Fruit fly (Drosophila melanogaster) whole organism, adult: Measurements from ENCODE around the gene CG6059.

Experiments used
- CG14711 ChIP-seq: fragments of 200-800 bp; sonication (Bioruptor generic); optimal IDR thresholded peaks from 2 replicates; lab custom pipeline; 2018; ENCODE audit warnings: missing biosample characterization, mild to moderate bottlenecking, missing genetic modification characterization, moderate library complexity
- CG1620 ChIP-seq: fragments of 200-800 bp; sonication (Bioruptor generic); optimal IDR thresholded peaks from 2 replicates; lab custom pipeline; 2016; ENCODE audit warnings: missing biosample characterization, missing genetic modification characterization
- CG5204 ChIP-seq: fragments of 200-800 bp; sonication (Bioruptor generic); optimal IDR thresholded peaks from 2 replicates; lab custom pipeline; 2016; ENCODE audit warnings: missing biosample characterization, missing genetic modification characterization
- CG7045 ChIP-seq: fragments of 200-800 bp; sonication (Bioruptor generic); optimal IDR thresholded peaks from 2 replicates; lab custom pipeline; 2017; ENCODE audit warnings: missing biosample characterization, mild to moderate bottlenecking, missing genetic modification characterization
- CG7101 ChIP-seq: fragments of 200-800 bp; sonication (Bioruptor generic); optimal IDR thresholded peaks from 2 replicates; lab custom pipeline; 2018; ENCODE audit warnings: missing biosample characterization, mild to moderate bottlenecking, missing genetic modification characterization, moderate library complexity
- Crg-1 ChIP-seq: fragments of 200-800 bp; sonication (Bioruptor generic); optimal IDR thresholded peaks from 2 replicates; lab custom pipeline; 2016; ENCODE audit warnings: missing biosample characterization, missing genetic modification characterization
- Hr96 ChIP-seq: fragments of 200-800 bp; sonication (Bioruptor generic); optimal IDR thresholded peaks from 2 replicates; lab custom pipeline; 2016; ENCODE audit warnings: missing biosample characterization, missing genetic modification characterization
- Mnt ChIP-seq: fragments of 200-800 bp; sonication (Bioruptor generic); optimal IDR thresholded peaks from 2 replicates; lab custom pipeline; 2016; ENCODE audit warnings: missing biosample characterization, mild to moderate bottlenecking, missing genetic modification characterization
- bab1 ChIP-seq: fragments of 200-800 bp; sonication (Bioruptor generic); optimal IDR thresholded peaks from 3 replicates; lab custom pipeline; 2019; ENCODE audit warnings: missing biosample characterization, mild to moderate bottlenecking, missing genetic modification characterization, moderate library complexity
- cic ChIP-seq: fragments of 200-800 bp; sonication (Bioruptor generic); optimal IDR thresholded peaks from 2 replicates; lab custom pipeline; 2017; ENCODE audit warnings: missing biosample characterization, mild to moderate bottlenecking, missing genetic modification characterization, moderate library complexity
- kay ChIP-seq: fragments of 200-800 bp; sonication (Bioruptor generic); peaks from one replicate; lab custom pipeline; 2016; ENCODE audit warnings: missing biosample characterization, missing genetic modification characterization, borderline replicate concordance
- ovo ChIP-seq: fragments of 200-800 bp; sonication (Bioruptor generic); optimal IDR thresholded peaks from 2 replicates; lab custom pipeline; 2016; ENCODE audit warnings: missing biosample characterization, missing genetic modification characterization
- tj ChIP-seq: fragments of 200-800 bp; sonication (Bioruptor generic); optimal IDR thresholded peaks from 3 replicates; lab custom pipeline; 2017; ENCODE audit warnings: missing biosample characterization, mild to moderate bottlenecking, missing genetic modification characterization, moderate library complexity
- toe ChIP-seq: fragments of 200-800 bp; sonication (Bioruptor generic); optimal IDR thresholded peaks from 2 replicates; lab custom pipeline; 2016; ENCODE audit warnings: missing biosample characterization, missing genetic modification characterization

dm6 chr3R:27082752-27083151 is 41.7 kb downstream of the CG6059 start:
- no peak for TF ChIP-seq CG7045
- TF ChIP-seq CG1620 (GFP tag; lab: Kevin White, UChicago): no peak
- TF ChIP-seq cic (GFP tag; lab: Kevin White, UChicago): no peak
- TF ChIP-seq CG14711: no peak
- no peak for TF ChIP-seq ovo (GFP tag; lab: Kevin White, UChicago)
- no peak for TF ChIP-seq Mnt (GFP tag; lab: Kevin White, UChicago)
- TF ChIP-seq Crg-1: no peak
- no peak for TF ChIP-seq bab1 (GFP tag; lab: Kevin White, UChicago)
- TF ChIP-seq kay (GFP tag; lab: Kevin White, UChicago): no peak
- no peak for TF ChIP-seq CG5204 (GFP tag; lab: Kevin White, UChicago)
- no peak for TF ChIP-seq toe (GFP tag; lab: Kevin White, UChicago)
- no peak for TF ChIP-seq Hr96 (GFP tag; lab: Kevin White, UChicago)
- TF ChIP-seq CG7101 (tag; lab: Kevin White, UChicago): no peak
- no peak for TF ChIP-seq tj (GFP tag; lab: Kevin White, UChicago)
